Fruit fly (Drosophila melanogaster) whole organism, adult: ENCODE measurements around the gene CG42393.

Experiments used
- CG14711 ChIP-seq: fragments of 200-800 bp; sonication (Bioruptor generic); optimal IDR thresholded peaks from 2 replicates; lab custom pipeline; 2018; ENCODE audit warnings: missing biosample characterization, mild to moderate bottlenecking, missing genetic modification characterization, moderate library complexity
- CG1620 ChIP-seq: fragments of 200-800 bp; sonication (Bioruptor generic); optimal IDR thresholded peaks from 2 replicates; lab custom pipeline; 2016; ENCODE audit warnings: missing biosample characterization, missing genetic modification characterization
- CG5204 ChIP-seq: fragments of 200-800 bp; sonication (Bioruptor generic); optimal IDR thresholded peaks from 2 replicates; lab custom pipeline; 2016; ENCODE audit warnings: missing biosample characterization, missing genetic modification characterization
- CG7045 ChIP-seq: fragments of 200-800 bp; sonication (Bioruptor generic); optimal IDR thresholded peaks from 2 replicates; lab custom pipeline; 2017; ENCODE audit warnings: missing biosample characterization, mild to moderate bottlenecking, missing genetic modification characterization
- CG7101 ChIP-seq: fragments of 200-800 bp; sonication (Bioruptor generic); optimal IDR thresholded peaks from 2 replicates; lab custom pipeline; 2018; ENCODE audit warnings: missing biosample characterization, mild to moderate bottlenecking, missing genetic modification characterization, moderate library complexity
- Mnt ChIP-seq: fragments of 200-800 bp; sonication (Bioruptor generic); optimal IDR thresholded peaks from 2 replicates; lab custom pipeline; 2016; ENCODE audit warnings: missing biosample characterization, mild to moderate bottlenecking, missing genetic modification characterization
- cic ChIP-seq: fragments of 200-800 bp; sonication (Bioruptor generic); optimal IDR thresholded peaks from 2 replicates; lab custom pipeline; 2017; ENCODE audit warnings: missing biosample characterization, mild to moderate bottlenecking, missing genetic modification characterization, moderate library complexity
- pad ChIP-seq: fragments of 200-800 bp; sonication (Bioruptor generic); optimal IDR thresholded peaks from 3 replicates; lab custom pipeline; 2017; ENCODE audit warnings: missing biosample characterization, missing genetic modification characterization, mild to moderate bottlenecking, moderate library complexity, missing genetic modification reagents
- tj ChIP-seq: fragments of 200-800 bp; sonication (Bioruptor generic); optimal IDR thresholded peaks from 3 replicates; lab custom pipeline; 2017; ENCODE audit warnings: missing biosample characterization, mild to moderate bottlenecking, missing genetic modification characterization, moderate library complexity

- TF ChIP-seq CG1620: no peak
- no peak for TF ChIP-seq CG7045
- no peak for TF ChIP-seq cic
- no peak for TF ChIP-seq Mnt (GFP tag; lab: Kevin White, UChicago)
- no peak for TF ChIP-seq CG7101 (tag; lab: Kevin White, UChicago)
- TF ChIP-seq CG14711: no peak
- no peak for TF ChIP-seq tj (GFP tag; lab: Kevin White, UChicago)
- no peak for TF ChIP-seq pad (GFP tag; lab: Kevin White, UChicago)
- TF ChIP-seq CG5204: no peak
Measured at dm6 chr3L:18013186-18013921, 29.2 kb upstream of the CG42393 start.
